Worm (Caenorhabditis elegans) whole organism, L3 larva: ENCODE measurements around the gene idpp-9.

Source experiments
- ama-1 ChIP-seq: fragments of 150-350 bp; optimal IDR thresholded peaks from 2 replicates; lab custom pipeline; 2018
- ceh-82 ChIP-seq: fragments of 150-350 bp; optimal IDR thresholded peaks from 2 replicates; lab custom pipeline; 2014; ENCODE audit warnings: missing biosample characterization, missing genetic modification characterization
- daf-12 ChIP-seq: fragments of 150-350 bp; optimal IDR thresholded peaks from 2 replicates; lab custom pipeline; 2014; ENCODE audit warnings: missing biosample characterization, missing genetic modification reagents, missing genetic modification characterization
- egl-27 ChIP-seq: sonication (generic microtip); optimal IDR thresholded peaks from 4 replicates; lab custom pipeline; 2017; ENCODE audit warnings: missing biosample characterization, missing genetic modification reagents, missing genetic modification characterization
- fkh-10 ChIP-seq: sonication (generic microtip); optimal IDR thresholded peaks from 2 replicates; lab custom pipeline; 2017; ENCODE audit warnings: missing biosample characterization, missing genetic modification reagents, missing genetic modification characterization
- lin-39 ChIP-seq: fragments of 150-350 bp; optimal IDR thresholded peaks from 2 replicates; lab custom pipeline; 2018; ENCODE audit warnings: missing biosample characterization, missing genetic modification reagents, missing genetic modification characterization
- mdl-1 ChIP-seq: fragments of 150-350 bp; optimal IDR thresholded peaks from 2 replicates; lab custom pipeline; 2014; ENCODE audit warnings: missing biosample characterization, missing genetic modification characterization
- nhr-28 ChIP-seq: fragments of 150-350 bp; optimal IDR thresholded peaks from 2 replicates; lab custom pipeline; 2014; ENCODE audit warnings: missing biosample characterization, missing genetic modification characterization
- sea-2 ChIP-seq: fragments of 150-350 bp; sonication (generic microtip); optimal IDR thresholded peaks from 4 replicates; lab custom pipeline; 2014; ENCODE audit warnings: missing biosample characterization, missing genetic modification reagents, missing genetic modification characterization
- skn-1 ChIP-seq: fragments of 150-350 bp; optimal IDR thresholded peaks from 2 replicates; lab custom pipeline; 2014; ENCODE audit warnings: missing biosample characterization, missing genetic modification characterization
- unc-62 ChIP-seq: fragments of 150-350 bp; sonication (generic microtip); optimal IDR thresholded peaks from 4 replicates; lab custom pipeline; 2014; ENCODE audit warnings: missing biosample characterization, missing genetic modification reagents, missing genetic modification characterization
- ztf-4 ChIP-seq: fragments of 150-350 bp; optimal IDR thresholded peaks from 2 replicates; lab custom pipeline; 2014; ENCODE audit warnings: missing biosample characterization, missing genetic modification characterization

- TF ChIP-seq daf-12 (no peak), ama-1 (lab: Kevin White, UChicago) (peak; percentile 19), nhr-28 (tag; lab: Kevin White, UChicago) (no peak), lin-39 (tag; lab: Kevin White, UChicago) (peak; percentile 84), egl-27 (tag; lab: Kevin White, UChicago) (no peak), ceh-82 (tag; lab: Kevin White, UChicago) (no peak), mdl-1 (tag; lab: Kevin White, UChicago) (no peak), skn-1 (tag; lab: Kevin White, UChicago) (no peak), sea-2 (GFP tag; lab: Kevin White, UChicago) (no peak), unc-62 (no peak), fkh-10 (GFP tag; lab: Kevin White, UChicago) (no peak), ztf-4 (tag; lab: Kevin White, UChicago) (no peak)
Observed at ce11 chrX:3945681-3946080, 30.0 kb upstream of the idpp-9 start.
